Worm (Caenorhabditis elegans): ENCODE results near the gene ZC404.2.

ce11 chrV:6751493-6752100 lies 36.2 kb upstream of the ZC404.2 start:
- no peak for TF ChIP-seq mdl-1 (tag; optimal IDR thresholded peaks at IDR 0.05)
- no peak for TF ChIP-seq pha-4 (tag; optimal IDR thresholded peaks at IDR 0.05)
- no peak for TF ChIP-seq daf-12 (tag; optimal IDR thresholded peaks at IDR 0.05)
- no peak for TF ChIP-seq skn-1 (tag; optimal IDR thresholded peaks at IDR 0.05)
- TF ChIP-seq ztf-11 (tag; optimal IDR thresholded peaks at IDR 0.05), result no peak
- TF ChIP-seq egl-27 (tag; optimal IDR thresholded peaks at IDR 0.05), result no peak
- no peak for TF ChIP-seq ceh-82 (tag; optimal IDR thresholded peaks at IDR 0.05)
- no peak for TF ChIP-seq ama-1 (optimal IDR thresholded peaks at IDR 0.05)
- TF ChIP-seq nhr-43 (tag; optimal IDR thresholded peaks at IDR 0.05; ENCODE audit: poor library complexity, severe bottlenecking), result no peak
- TF ChIP-seq elt-1 (tag; optimal IDR thresholded peaks at IDR 0.05), result no peak
- no peak for TF ChIP-seq nhr-76 (tag; optimal IDR thresholded peaks at IDR 0.05)
- TF ChIP-seq elt-3 (tag; optimal IDR thresholded peaks at IDR 0.05), result no peak
